Fruit fly (Drosophila melanogaster) whole organism, embryonic: Measurements from ENCODE around the gene CG15143.
A peak's percentile ranks its signal among the peaks of the same experiment; 100 is the strongest.

Experiments
- Ada2b ChIP-seq: fragments of 200-800 bp; sonication (Bioruptor generic); IDR thresholded peaks from 2 replicates; pipeline ENCODE4 v1.3.6; 2022; ENCODE audit warnings: missing biosample characterization, missing genetic modification characterization
- Atf-2 ChIP-seq: fragments of 200-800 bp; sonication (Bioruptor generic); optimal IDR thresholded peaks from 2 replicates; lab custom pipeline; 2016; ENCODE audit warnings: missing biosample characterization, missing genetic modification characterization
- Bgb ChIP-seq: fragments of 200-800 bp; sonication (Bioruptor generic); IDR thresholded peaks from 2 replicates; pipeline ENCODE4 v1.3.6; 2022; ENCODE audit warnings: missing biosample characterization, missing genetic modification characterization; ENCODE audit not compliant: partially characterized antibody
- CG10543 ChIP-seq: fragments of 200-800 bp; sonication (Bioruptor generic); optimal IDR thresholded peaks from 3 replicates; lab custom pipeline; 2017; ENCODE audit warnings: missing biosample characterization, mild to moderate bottlenecking, missing genetic modification characterization, moderate library complexity
- CG10979 ChIP-seq: fragments of 200-800 bp; sonication (Bioruptor generic); optimal IDR thresholded peaks from 2 replicates; lab custom pipeline; 2018; ENCODE audit warnings: missing biosample characterization, mild to moderate bottlenecking, missing genetic modification characterization, moderate library complexity
- CG11247 ChIP-seq: fragments of 200-800 bp; sonication (Bioruptor generic); IDR thresholded peaks from 2 replicates; pipeline ENCODE4 v1.3.6; 2022; ENCODE audit warnings: missing biosample characterization, missing genetic modification characterization
- CG12744 ChIP-seq: fragments of 200-800 bp; sonication (Bioruptor generic); optimal IDR thresholded peaks from 2 replicates; lab custom pipeline; 2016; ENCODE audit warnings: missing biosample characterization, missing genetic modification characterization
- CG13287 ChIP-seq: fragments of 200-800 bp; sonication (Bioruptor generic); IDR thresholded peaks from 2 replicates; pipeline ENCODE4 v1.3.6; 2022; ENCODE audit warnings: missing biosample characterization, missing genetic modification characterization; ENCODE audit not compliant: partially characterized antibody
- CG13775 ChIP-seq: fragments of 200-800 bp; sonication (Bioruptor generic); optimal IDR thresholded peaks from 3 replicates; lab custom pipeline; 2017; ENCODE audit warnings: missing biosample characterization, mild to moderate bottlenecking, missing genetic modification characterization
- CG1529 ChIP-seq: fragments of 200-800 bp; sonication (Bioruptor generic); optimal IDR thresholded peaks from 3 replicates; lab custom pipeline; 2018; ENCODE audit warnings: missing biosample characterization, missing genetic modification characterization
- CG17802 ChIP-seq: fragments of 200-800 bp; sonication (Bioruptor generic); optimal IDR thresholded peaks from 2 replicates; lab custom pipeline; 2018; ENCODE audit warnings: missing biosample characterization, mild to moderate bottlenecking, missing genetic modification characterization, moderate library complexity
- CG17829 ChIP-seq: fragments of 200-800 bp; optimal IDR thresholded peaks from 2 replicates; lab custom pipeline; 2019; ENCODE audit warnings: missing biosample characterization, mild to moderate bottlenecking, missing genetic modification characterization, moderate library complexity
- CG17912 ChIP-seq: fragments of 200-800 bp; sonication (Bioruptor generic); optimal IDR thresholded peaks from 2 replicates; lab custom pipeline; 2018; ENCODE audit warnings: missing biosample characterization, mild to moderate bottlenecking, missing genetic modification characterization
- CG1792 ChIP-seq: fragments of 200-800 bp; sonication (Bioruptor generic); optimal IDR thresholded peaks from 2 replicates; lab custom pipeline; 2016; ENCODE audit warnings: missing biosample characterization, missing genetic modification characterization
- CG1832 ChIP-seq: fragments of 200-800 bp; sonication (Bioruptor generic); optimal IDR thresholded peaks from 2 replicates; lab custom pipeline; 2017; ENCODE audit warnings: missing biosample characterization, mild to moderate bottlenecking, missing genetic modification characterization, inconsistent platforms
- CG2129 ChIP-seq: fragments of 200-800 bp; sonication (Bioruptor generic); IDR thresholded peaks from 2 replicates; pipeline ENCODE4 v1.3.6; 2022; ENCODE audit warnings: missing biosample characterization, missing genetic modification characterization; ENCODE audit not compliant: partially characterized antibody
- CG2202 ChIP-seq: fragments of 200-800 bp; sonication (Bioruptor generic); optimal IDR thresholded peaks from 2 replicates; lab custom pipeline; 2018; ENCODE audit warnings: missing biosample characterization, mild to moderate bottlenecking, missing genetic modification characterization
- CG2875 ChIP-seq: fragments of 200-800 bp; sonication (Bioruptor generic); optimal IDR thresholded peaks from 2 replicates; lab custom pipeline; 2017; ENCODE audit warnings: missing biosample characterization, mild to moderate bottlenecking, missing genetic modification characterization, missing genetic modification reagents
- CG30020 ChIP-seq: fragments of 200-800 bp; optimal IDR thresholded peaks from 2 replicates; lab custom pipeline; 2019; ENCODE audit warnings: missing biosample characterization, mild to moderate bottlenecking, missing genetic modification characterization, moderate library complexity
- CG3163 ChIP-seq: fragments of 200-800 bp; sonication (Bioruptor generic); optimal IDR thresholded peaks from 3 replicates; lab custom pipeline; 2016; ENCODE audit warnings: missing biosample characterization, missing genetic modification characterization
- CG4820 ChIP-seq: fragments of 200-800 bp; sonication (Bioruptor generic); optimal IDR thresholded peaks from 3 replicates; lab custom pipeline; 2016; ENCODE audit warnings: missing biosample characterization, missing genetic modification characterization
- CG5245 ChIP-seq: fragments of 200-800 bp; sonication (Bioruptor generic); optimal IDR thresholded peaks from 3 replicates; lab custom pipeline; 2016; ENCODE audit warnings: missing biosample characterization, missing genetic modification characterization
- CG6765 ChIP-seq: fragments of 200-800 bp; sonication (Bioruptor generic); optimal IDR thresholded peaks from 3 replicates; lab custom pipeline; 2017; ENCODE audit warnings: missing biosample characterization, mild to moderate bottlenecking, missing genetic modification characterization
- CG7372 ChIP-seq: fragments of 200-800 bp; sonication (Bioruptor generic); IDR thresholded peaks from 2 replicates; pipeline ENCODE4 v1.3.6; 2022; ENCODE audit warnings: missing biosample characterization, missing genetic modification characterization
- CG8290 ChIP-seq, 3 experiments: fragments of 200-800 bp; sonication (Bioruptor generic); optimal IDR thresholded peaks; 2 replicates each; lab custom pipeline; 2016 to 2019; ENCODE audit warnings: missing biosample characterization in 3 of 3, missing genetic modification characterization in 3 of 3, mild to moderate bottlenecking in 2 of 3, moderate library complexity in 1 of 3
- Doc3 ChIP-seq: fragments of 200-800 bp; sonication (Bioruptor generic); IDR thresholded peaks from 3 replicates; pipeline ENCODE4 v1.3.6; 2022; ENCODE audit warnings: missing biosample characterization, missing genetic modification characterization; ENCODE audit not compliant: partially characterized antibody
- HmgD ChIP-seq: fragments of 200-800 bp; sonication (Bioruptor generic); optimal IDR thresholded peaks from 3 replicates; lab custom pipeline; 2016; ENCODE audit warnings: missing biosample characterization, missing genetic modification characterization
- HmgZ ChIP-seq: fragments of 200-800 bp; sonication (Bioruptor generic); optimal IDR thresholded peaks from 2 replicates; lab custom pipeline; 2018; ENCODE audit warnings: missing biosample characterization, mild to moderate bottlenecking, missing genetic modification characterization
- Hmr ChIP-seq: fragments of 200-800 bp; sonication (Bioruptor generic); optimal IDR thresholded peaks from 3 replicates; lab custom pipeline; 2017; ENCODE audit warnings: mild to moderate bottlenecking, missing biosample characterization, missing genetic modification reagents, missing genetic modification characterization
- Hmx ChIP-seq: fragments of 200-800 bp; sonication (Bioruptor generic); optimal IDR thresholded peaks from 2 replicates; lab custom pipeline; 2016; ENCODE audit warnings: missing biosample characterization, missing genetic modification characterization
- Mrtf ChIP-seq: fragments of 200-800 bp; sonication (Bioruptor generic); IDR thresholded peaks from 3 replicates; pipeline ENCODE4 v1.3.6; 2022; ENCODE audit warnings: missing biosample characterization, missing genetic modification characterization
- NFAT ChIP-seq: fragments of 200-800 bp; sonication (Bioruptor generic); IDR thresholded peaks from 2 replicates; pipeline ENCODE4 v1.3.6; 2022; ENCODE audit warnings: missing biosample characterization, missing genetic modification characterization
- TFAM ChIP-seq: fragments of 200-800 bp; sonication (Bioruptor generic); optimal IDR thresholded peaks from 2 replicates; lab custom pipeline; 2017; ENCODE audit warnings: missing biosample characterization, missing genetic modification characterization, inconsistent platforms
- ash1 ChIP-seq: fragments of 200-800 bp; sonication (Bioruptor generic); optimal IDR thresholded peaks from 2 replicates; lab custom pipeline; 2018; ENCODE audit warnings: missing biosample characterization, mild to moderate bottlenecking, missing genetic modification characterization
- br ChIP-seq: fragments of >200 bp; optimal IDR thresholded peaks from 2 replicates; lab custom pipeline; 2017
- cwo ChIP-seq: fragments of 200-800 bp; sonication (Bioruptor generic); optimal IDR thresholded peaks from 3 replicates; lab custom pipeline; 2017; ENCODE audit warnings: missing biosample characterization, missing genetic modification characterization, mild to moderate bottlenecking, moderate library complexity, missing genetic modification reagents
- esg ChIP-seq: fragments of 200-800 bp; sonication (Bioruptor generic); conservative IDR thresholded peaks from 2 replicates; pipeline ENCODE4 v1.3.6; 2022; ENCODE audit warnings: missing biosample characterization, missing genetic modification characterization
- fu2 ChIP-seq: fragments of 200-800 bp; sonication (Bioruptor generic); optimal IDR thresholded peaks from 2 replicates; lab custom pipeline; 2016; ENCODE audit warnings: missing biosample characterization, missing genetic modification characterization
- inv ChIP-seq: fragments of 200-800 bp; sonication (Bioruptor generic); IDR thresholded peaks from 2 replicates; pipeline ENCODE4 v1.3.6; 2022; ENCODE audit warnings: missing biosample characterization, missing genetic modification characterization; ENCODE audit not compliant: partially characterized antibody
- jigr1 ChIP-seq: fragments of 200-800 bp; sonication (Bioruptor generic); IDR thresholded peaks from 3 replicates; pipeline ENCODE4 v1.3.6; 2022; ENCODE audit warnings: missing biosample characterization, missing genetic modification characterization
- lab ChIP-seq: fragments of 200-800 bp; sonication (Bioruptor generic); optimal IDR thresholded peaks from 3 replicates; lab custom pipeline; 2017; ENCODE audit warnings: missing biosample characterization, missing genetic modification characterization, mild to moderate bottlenecking, moderate library complexity, missing genetic modification reagents
- lov ChIP-seq, 2 experiments: fragments of 200-800 bp in 1 of 2; fragments of >200 bp in 1 of 2; sonication (Bioruptor generic) in 1 of 2; IDR thresholded peaks in 1 of 2; optimal IDR thresholded peaks in 1 of 2; 2 replicates in 1 of 2; 3 replicates in 1 of 2; pipeline versions ENCODE4 v1.3.6 to Lab custom; 2017 to 2022; ENCODE audit warnings: missing biosample characterization in 1 of 2, missing genetic modification characterization in 1 of 2
- sd ChIP-seq: fragments of 200-800 bp; sonication (Bioruptor generic); optimal IDR thresholded peaks from 3 replicates; lab custom pipeline; 2018; ENCODE audit warnings: missing biosample characterization, mild to moderate bottlenecking, missing genetic modification characterization, moderate library complexity
- sens-2 ChIP-seq: fragments of 200-800 bp; sonication (Bioruptor generic); IDR thresholded peaks from 2 replicates; pipeline ENCODE4 v1.3.6; 2022; ENCODE audit warnings: missing biosample characterization, missing genetic modification characterization
- trh ChIP-seq: fragments of 200-800 bp; sonication (Bioruptor generic); optimal IDR thresholded peaks from 2 replicates; lab custom pipeline; 2016; ENCODE audit warnings: missing biosample characterization, missing genetic modification characterization
- unpg ChIP-seq: fragments of 200-800 bp; sonication (Bioruptor generic); optimal IDR thresholded peaks from 3 replicates; lab custom pipeline; 2018; ENCODE audit warnings: missing biosample characterization, mild to moderate bottlenecking, missing genetic modification characterization, moderate library complexity
- wor ChIP-seq: fragments of 200-800 bp; sonication (Bioruptor generic); IDR thresholded peaks from 2 replicates; pipeline ENCODE4 v1.3.6; 2022; ENCODE audit warnings: missing biosample characterization, missing genetic modification characterization

CG15143 gene

dm6 chr2L:17472582-17473524 is 51.5 kb downstream of the CG15143 start, which contains the start of gene BicD (continued):
- TF ChIP-seq CG2202 (tag; lab: Kevin White, UChicago) (no peak), CG13287 (peak; percentile 78), sd (peak; percentile 98), HmgZ (peak; percentile 73), CG17912 (peak; percentile 8), Mrtf (no peak), CG10979 (tag; lab: Kevin White, UChicago) (no peak), ash1 (GFP tag; lab: Kevin White, UChicago) (no peak)

- TF ChIP-seq Atf-2 (no peak), CG11247 (GFP tag; lab: Robert Waterston, UW) (no peak), CG1792 (no peak), Mrtf (no peak), CG2129 (GFP tag; lab: Robert Waterston, UW) (no peak), Ada2b (no peak), CG1529 (GFP tag; lab: Kevin White, UChicago) (no peak), Bgb (GFP tag; lab: Robert Waterston, UW) (no peak), CG4820 (GFP tag; lab: Kevin White, UChicago) (no peak), CG12744 (GFP tag; lab: Kevin White, UChicago) (no peak), CG6765 (GFP tag; lab: Kevin White, UChicago) (no peak), CG17802 (tag; lab: Kevin White, UChicago) (no peak), CG5245 (no peak), CG30020 (tag; lab: Kevin White, UChicago) (no peak), CG10543 (GFP tag; lab: Kevin White, UChicago) (no peak), lab (GFP tag; lab: Kevin White, UChicago) (no peak), jigr1 (GFP tag; lab: Robert Waterston, UW) (no peak), CG17829 (tag; lab: Kevin White, UChicago) (no peak), HmgD (GFP tag; lab: Kevin White, UChicago) (no peak), wor (GFP tag; lab: Robert Waterston, UW) (no peak), Hmr (no peak), HmgZ (peak; percentile 11), Doc3 (no peak), sens-2 (GFP tag; lab: Robert Waterston, UW) (no peak), cwo (GFP tag; lab: Kevin White, UChicago) (peak; percentile 93), CG1832 (GFP tag; lab: Kevin White, UChicago) (no peak), inv (no peak), CG8290 (GFP tag; optimal IDR thresholded peaks at IDR 0.05; lab: Kevin White, UChicago) (no peak), CG8290 (tag; optimal IDR thresholded peaks at IDR 0.05; lab: Kevin White, UChicago) (no peak), TFAM (GFP tag; lab: Kevin White, UChicago) (no peak), CG7372 (GFP tag; lab: Robert Waterston, UW) (no peak), CG13775 (GFP tag; lab: Kevin White, UChicago) (no peak), Hmx (GFP tag; lab: Kevin White, UChicago) (no peak), unpg (no peak), fu2 (GFP tag; lab: Kevin White, UChicago) (no peak), CG2875 (GFP tag; lab: Kevin White, UChicago) (no peak), lov (optimal IDR thresholded peaks at IDR 0.05; lab: Kevin White, UChicago) (no peak), lov (GFP tag; IDR thresholded peaks at IDR 0.05; lab: Robert Waterston, UW) (no peak), esg (no peak), br (lab: Kevin White, UChicago) (no peak), CG3163 (GFP tag; lab: Kevin White, UChicago) (peak; percentile 29), NFAT (GFP tag; lab: Robert Waterston, UW) (no peak), trh (GFP tag; lab: Kevin White, UChicago) (no peak)
These were observed 52.8 kb downstream of the CG15143 start, which contains the start of gene Sgt for dm6 chr2L:17471524-17471923. Gene Sgt (plus strand): TSS chr2L:17471603.
